Worm (Caenorhabditis elegans) whole organism, L4/young adult: ENCODE data around the gene clc-32.

ENCODE experiments used
- W03F9.2 ChIP-seq: fragments of 150-350 bp; optimal IDR thresholded peaks from 2 replicates; lab custom pipeline; 2014; ENCODE audit warnings: missing biosample characterization, missing genetic modification characterization
- dao-5 ChIP-seq: sonication (generic microtip); optimal IDR thresholded peaks from 2 replicates; lab custom pipeline; 2016; ENCODE audit warnings: missing genotype, missing genetic modification characterization, moderate library complexity, missing compliant biosample characterization
- him-1 ChIP-seq: sonication (generic microtip); optimal IDR thresholded peaks from 2 replicates; lab custom pipeline; 2016; ENCODE audit warnings: missing genotype, missing genetic modification reagents, missing genetic modification characterization, missing compliant biosample characterization

- TF ChIP-seq him-1 (tag; lab: Kevin White, UChicago) = no peak
- TF ChIP-seq dao-5 = no peak
- TF ChIP-seq W03F9.2 (tag; lab: Kevin White, UChicago) = no peak
Observed at ce11 chrV:16120499-16120898, 20.5 kb downstream of the clc-32 start.
